Fruit fly (Drosophila melanogaster) whole organism, embryonic: ENCODE data around the gene Polr3H.

Experiments
- Blimp-1 ChIP-seq: fragments of 200-800 bp; sonication (Bioruptor generic); optimal IDR thresholded peaks from 3 replicates; lab custom pipeline; 2018; ENCODE audit warnings: missing biosample characterization, missing genetic modification characterization, mild to moderate bottlenecking, moderate library complexity, missing genetic modification reagents
- nerfin-1 ChIP-seq: fragments of 200-800 bp; sonication (Bioruptor generic); optimal IDR thresholded peaks from 3 replicates; lab custom pipeline; 2019; ENCODE audit warnings: missing biosample characterization, mild to moderate bottlenecking, missing genetic modification characterization, moderate library complexity
- sens-2 ChIP-seq: fragments of 200-800 bp; sonication (Bioruptor generic); IDR thresholded peaks from 2 replicates; pipeline ENCODE4 v1.3.6; 2022; ENCODE audit warnings: missing biosample characterization, missing genetic modification characterization

dm6 chr3L:11685876-11686275, 37.3 kb downstream of the Polr3H start:
- TF ChIP-seq nerfin-1 (no peak), sens-2 (GFP tag; lab: Robert Waterston, UW) (no peak), Blimp-1 (no peak)
